Fruit fly (Drosophila melanogaster): ENCODE data around the gene CG32695.

The CG32695 gene

DNA sequence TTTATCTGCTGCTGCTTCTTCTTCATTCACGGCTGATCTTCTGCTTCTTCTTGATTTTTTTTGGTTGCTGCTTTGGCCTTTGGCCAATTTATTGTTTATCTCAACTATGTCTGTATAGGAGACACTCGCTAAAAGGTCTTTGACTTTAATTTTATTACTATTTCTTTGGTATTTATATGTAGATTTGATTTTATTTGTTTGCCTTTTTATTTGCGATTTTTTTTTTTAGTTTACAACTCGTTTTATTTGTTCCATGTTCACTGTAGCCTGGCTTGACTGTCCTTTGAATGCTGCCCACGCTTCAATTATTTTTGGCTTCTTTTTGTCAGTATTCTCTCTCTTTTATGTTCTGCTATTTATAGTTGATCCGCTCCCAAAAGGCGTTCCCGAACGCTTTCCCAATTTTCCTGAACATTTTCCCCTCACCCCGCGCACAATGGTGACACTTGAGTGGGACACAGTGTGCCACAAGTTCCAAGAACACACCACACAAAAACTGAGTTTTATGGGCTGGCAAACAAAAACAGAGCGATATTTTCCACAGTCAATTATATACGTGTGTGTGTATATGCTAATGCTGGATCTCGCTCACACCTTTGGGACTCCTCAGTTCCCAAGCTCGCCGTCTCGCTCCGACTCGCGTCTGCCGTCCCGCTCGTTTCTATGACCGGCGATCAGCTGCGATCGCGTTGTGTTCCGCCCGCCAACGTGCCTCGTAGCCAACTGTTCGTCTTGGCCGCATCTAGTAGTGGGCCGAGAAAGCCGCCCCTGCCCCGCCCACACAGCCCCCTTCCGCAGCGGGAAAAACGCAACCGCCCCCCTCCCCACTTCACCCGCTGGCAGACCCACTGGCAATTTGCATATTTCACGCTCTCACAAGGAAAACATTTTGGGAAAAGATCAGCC is 2.3 kb upstream of the CG32695 start, which contains the start of gene CG15247 (continued):
- TF ChIP-seq Met (GFP tag; optimal IDR thresholded peaks at IDR 0.05) (peak; percentile 33), eg (GFP tag; IDR thresholded peaks at IDR 0.05) (peak; percentile 81), CG16779 (tag; optimal IDR thresholded peaks at IDR 0.05) (no peak), CG8319 (GFP tag; optimal IDR thresholded peaks at IDR 0.05) (no peak), CG3919 (GFP tag; optimal IDR thresholded peaks at IDR 0.05) (no peak), lz (GFP tag; optimal IDR thresholded peaks at IDR 0.05) (peak; percentile 2), CG34406 (GFP tag; optimal IDR thresholded peaks at IDR 0.05) (no peak), CG6854 (GFP tag; optimal IDR thresholded peaks at IDR 0.05) (no peak), Sox102F (GFP tag; optimal IDR thresholded peaks at IDR 0.05) (no peak)

DNA sequence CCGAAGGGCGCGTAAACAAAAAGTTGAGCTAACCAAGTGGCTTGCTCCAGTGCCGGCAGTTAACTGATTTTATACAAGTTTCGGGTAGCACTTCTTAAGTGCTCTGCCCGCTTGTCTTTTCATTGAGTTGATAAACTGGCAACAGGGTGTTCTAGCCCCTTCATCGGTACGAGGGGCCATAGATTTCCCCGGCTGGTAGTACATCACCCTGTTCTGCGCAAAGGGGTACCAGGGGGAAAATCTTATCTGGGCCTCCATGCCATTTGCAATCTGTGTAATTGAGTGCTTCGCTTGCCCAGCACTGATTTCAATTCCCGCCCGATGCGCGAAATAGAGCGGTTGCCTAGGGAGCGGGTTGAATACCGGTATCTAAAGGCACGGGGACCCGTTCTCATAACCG is 2.2 kb downstream of the CG32695 start, which contains the start of gene CG45061:
TSS of gene CG45061 (minus strand) at position 71 of the 400 bp plus-strand sequence.
- TF ChIP-seq vri (GFP tag; optimal IDR thresholded peaks at IDR 0.05) (no peak), Hr39 (GFP tag; optimal IDR thresholded peaks at IDR 0.05) (no peak), CG31627 (GFP tag; optimal IDR thresholded peaks at IDR 0.05) (no peak), CG6792 (GFP tag; optimal IDR thresholded peaks at IDR 0.05) (no peak), Sox102F (GFP tag; optimal IDR thresholded peaks at IDR 0.05) (no peak), CG4318 (GFP tag; optimal IDR thresholded peaks at IDR 0.05) (no peak), eg (GFP tag; IDR thresholded peaks at IDR 0.05) (0 out of 3 replicates have a peak, but pooled peaks have one; percentile 15), svp (GFP tag) (peak; percentile 35), Smox (GFP tag; optimal IDR thresholded peaks at IDR 0.05) (no peak), achi (GFP tag; optimal IDR thresholded peaks at IDR 0.05) (no peak)

DNA sequence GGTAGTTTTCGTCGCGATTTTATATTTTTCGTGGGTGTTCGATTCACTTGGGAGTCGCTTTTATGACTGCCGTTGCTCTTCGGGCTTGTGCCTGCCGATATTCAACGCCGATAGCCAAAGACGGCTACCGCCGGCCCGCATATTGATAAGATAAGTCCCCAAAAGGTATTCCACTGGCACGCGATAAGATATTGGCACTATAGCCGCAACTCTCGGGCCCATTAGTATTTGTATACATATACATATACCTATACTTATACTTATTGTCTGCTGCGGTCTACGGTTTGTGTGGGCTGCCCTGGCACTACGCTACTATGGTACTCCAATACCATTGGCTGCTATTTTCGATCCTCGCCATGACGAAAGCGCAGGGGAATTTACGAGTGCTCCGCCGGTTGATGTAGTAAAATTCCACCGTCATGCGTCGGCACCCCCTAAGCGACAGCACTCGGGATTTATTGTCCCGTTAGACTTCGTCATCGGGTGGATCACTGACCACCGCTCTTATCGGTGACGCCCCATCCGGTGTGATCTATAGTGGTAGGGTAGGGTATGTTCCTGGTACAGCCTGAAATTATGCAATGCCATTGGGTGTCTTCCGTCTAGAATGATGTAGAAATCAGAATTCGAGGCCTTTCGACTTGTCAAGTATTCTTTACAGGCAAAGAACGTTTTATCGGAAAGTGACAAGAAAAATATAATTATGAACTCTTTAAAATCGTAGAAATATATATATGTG is 5.2 kb downstream of the CG32695 start, which contains the start of gene CG45060:
TSS of gene CG45060 (minus strand) at position 59 of the 739 bp plus-strand sequence.
- TF ChIP-seq eg (GFP tag; IDR thresholded peaks at IDR 0.05) (0 out of 3 replicates have a peak, but pooled peaks have one; percentile 12), vri (GFP tag; optimal IDR thresholded peaks at IDR 0.05) (peak; percentile 29), Met (GFP tag; optimal IDR thresholded peaks at IDR 0.05) (peak; percentile 2), svp (GFP tag) (peak; percentile 66), lz (GFP tag; optimal IDR thresholded peaks at IDR 0.05) (no peak)

DNA sequence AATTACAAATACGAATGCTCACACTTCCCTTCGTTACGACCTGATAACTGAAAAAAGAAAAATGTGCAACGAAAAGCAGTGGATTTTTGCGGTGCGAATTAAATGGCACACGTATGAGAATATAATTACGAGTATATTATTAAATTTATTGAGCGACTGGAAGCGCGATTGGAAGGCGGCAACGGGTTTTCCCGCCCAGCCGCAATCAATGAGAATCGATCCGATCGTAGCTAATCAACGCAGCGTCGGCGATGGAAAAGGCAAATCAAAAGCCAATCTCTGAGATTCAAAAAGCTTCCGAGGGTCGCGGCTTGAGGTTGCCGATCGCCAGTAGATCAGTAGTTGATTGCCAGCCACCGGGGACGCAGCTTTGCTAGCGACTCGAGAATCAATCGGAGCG is 9.0 kb downstream of the CG32695 start, which contains the start of gene Ser7:
TSS of gene Ser7 (plus strand) at position 352 of the 400 bp plus-strand sequence.
- TF ChIP-seq Sox102F (GFP tag; optimal IDR thresholded peaks at IDR 0.05), result no peak
- TF ChIP-seq svp (GFP tag), result peak; percentile 70
- TF ChIP-seq cyc (GFP tag; optimal IDR thresholded peaks at IDR 0.05), result no peak
- TF ChIP-seq Sox14 (GFP tag; optimal IDR thresholded peaks at IDR 0.05), result peak; percentile 9
- no peak for TF ChIP-seq CG6276 (GFP tag; optimal IDR thresholded peaks at IDR 0.05)
- TF ChIP-seq CG9139 (GFP tag; optimal IDR thresholded peaks at IDR 0.05), result no peak

DNA sequence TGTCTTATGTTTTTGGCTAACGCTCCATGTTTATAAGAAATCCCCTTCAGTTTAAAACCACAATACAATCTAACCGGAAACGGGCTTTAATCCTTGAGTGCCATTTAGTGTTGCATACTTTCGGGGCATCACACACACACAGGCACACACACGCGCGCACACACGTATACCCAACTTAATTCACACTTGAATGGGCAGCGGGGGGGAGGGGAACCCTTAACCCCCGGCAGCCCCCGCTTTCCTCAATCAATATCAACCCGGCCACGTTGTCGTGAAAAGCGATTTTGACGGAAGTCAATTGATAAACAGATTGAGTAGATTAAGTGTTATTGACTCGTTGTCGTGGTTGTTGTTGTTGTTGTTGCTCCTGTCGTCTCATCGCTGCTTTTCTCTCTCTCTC is 26.3 kb downstream of the CG32695 start:
- TF ChIP-seq svp (GFP tag) (peak; percentile 73), spab (GFP tag; optimal IDR thresholded peaks at IDR 0.05) (no peak), CG9139 (GFP tag; optimal IDR thresholded peaks at IDR 0.05) (no peak), Eip75B (GFP tag; optimal IDR thresholded peaks at IDR 0.05) (no peak)

DNA sequence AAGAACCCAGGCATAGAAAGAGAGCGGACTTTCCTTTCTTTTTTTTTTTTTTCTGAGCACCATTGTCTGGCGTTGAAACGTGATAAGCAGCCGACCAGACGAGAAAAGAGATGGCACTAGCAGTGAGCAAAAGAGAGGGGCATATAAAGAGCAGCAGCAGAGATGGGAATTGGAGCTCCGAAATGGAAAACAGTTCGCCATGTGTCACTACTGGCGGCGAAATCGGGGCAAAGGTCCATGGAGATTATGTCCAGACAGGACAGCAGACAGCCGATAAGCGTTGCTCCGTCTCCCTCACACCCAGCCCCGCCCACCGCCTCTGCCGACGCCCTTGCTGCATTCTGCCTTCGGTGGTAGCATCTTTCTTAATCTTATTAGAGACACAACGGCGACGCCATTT is 40.8 kb downstream of the CG32695 start:
- TF ChIP-seq svp (GFP tag), result peak; percentile 98
- TF ChIP-seq esn (GFP tag; optimal IDR thresholded peaks at IDR 0.05), result no peak
- peak in 1 of 2 experiments; percentile 5 for TF ChIP-seq ss (GFP tag; optimal IDR thresholded peaks at IDR 0.05)

DNA sequence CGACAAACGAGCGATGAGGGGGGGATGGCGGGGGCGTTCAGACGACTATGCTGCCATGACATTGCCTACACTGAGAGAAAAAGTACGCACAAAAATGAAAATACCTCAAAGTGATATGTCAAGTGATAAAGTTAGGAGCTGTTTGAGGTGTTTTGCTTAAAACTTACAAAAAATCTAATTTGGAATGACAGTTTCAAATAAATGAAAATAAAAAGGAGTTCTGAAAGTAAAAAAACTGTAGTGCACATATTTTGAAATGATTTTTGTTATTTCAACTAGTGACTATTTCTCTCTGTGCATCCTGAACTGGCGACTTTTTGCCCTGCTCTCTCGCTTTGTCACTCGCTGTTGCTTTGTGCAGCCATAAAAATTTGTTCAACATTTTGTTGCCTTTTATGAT is 44.0 kb downstream of the CG32695 start:
- TF ChIP-seq Smox (GFP tag; optimal IDR thresholded peaks at IDR 0.05), result peak; percentile 2
- no peak for TF ChIP-seq eg (GFP tag; IDR thresholded peaks at IDR 0.05)
- TF ChIP-seq Met (GFP tag; optimal IDR thresholded peaks at IDR 0.05), result peak; percentile 1
- TF ChIP-seq Eip75B (GFP tag; optimal IDR thresholded peaks at IDR 0.05), result no peak
- no peak for TF ChIP-seq Gug (GFP tag; IDR thresholded peaks at IDR 0.05)
- TF ChIP-seq svp (GFP tag), result peak; percentile 82
- TF ChIP-seq CG11902 (GFP tag; optimal IDR thresholded peaks at IDR 0.05), result no peak
- TF ChIP-seq CG8632 (GFP tag; optimal IDR thresholded peaks at IDR 0.05), result no peak
- TF ChIP-seq CG9139 (GFP tag; optimal IDR thresholded peaks at IDR 0.05), result no peak
- TF ChIP-seq Hr4 (GFP tag; optimal IDR thresholded peaks at IDR 0.05), result peak; percentile 7
- peak; percentile 22 for TF ChIP-seq CG4318 (GFP tag; optimal IDR thresholded peaks at IDR 0.05)
- TF ChIP-seq CG32006 (GFP tag; optimal IDR thresholded peaks at IDR 0.05), result peak; percentile 38
- peak; percentile 34 for TF ChIP-seq Ets96B (tag; optimal IDR thresholded peaks at IDR 0.05)
- peak; percentile 14 for TF ChIP-seq CG10631 (GFP tag; optimal IDR thresholded peaks at IDR 0.05)
- TF ChIP-seq topi (GFP tag; optimal IDR thresholded peaks at IDR 0.05), result peak; percentile 13
- peak; percentile 20 for TF ChIP-seq Hr39 (GFP tag; optimal IDR thresholded peaks at IDR 0.05)
- TF ChIP-seq lz (GFP tag; optimal IDR thresholded peaks at IDR 0.05), result peak; percentile 3
- peak; percentile 17 for TF ChIP-seq cyc (GFP tag; optimal IDR thresholded peaks at IDR 0.05)
- TF ChIP-seq CG31627 (GFP tag; optimal IDR thresholded peaks at IDR 0.05), result peak; percentile 19
- TF ChIP-seq CG1621 (tag; optimal IDR thresholded peaks at IDR 0.05), result no peak

Data from whole organism, prepupa.